Comparison of ENCODE assay signal across 2 fruit fly cellular contexts in the genomic region with DNA sequence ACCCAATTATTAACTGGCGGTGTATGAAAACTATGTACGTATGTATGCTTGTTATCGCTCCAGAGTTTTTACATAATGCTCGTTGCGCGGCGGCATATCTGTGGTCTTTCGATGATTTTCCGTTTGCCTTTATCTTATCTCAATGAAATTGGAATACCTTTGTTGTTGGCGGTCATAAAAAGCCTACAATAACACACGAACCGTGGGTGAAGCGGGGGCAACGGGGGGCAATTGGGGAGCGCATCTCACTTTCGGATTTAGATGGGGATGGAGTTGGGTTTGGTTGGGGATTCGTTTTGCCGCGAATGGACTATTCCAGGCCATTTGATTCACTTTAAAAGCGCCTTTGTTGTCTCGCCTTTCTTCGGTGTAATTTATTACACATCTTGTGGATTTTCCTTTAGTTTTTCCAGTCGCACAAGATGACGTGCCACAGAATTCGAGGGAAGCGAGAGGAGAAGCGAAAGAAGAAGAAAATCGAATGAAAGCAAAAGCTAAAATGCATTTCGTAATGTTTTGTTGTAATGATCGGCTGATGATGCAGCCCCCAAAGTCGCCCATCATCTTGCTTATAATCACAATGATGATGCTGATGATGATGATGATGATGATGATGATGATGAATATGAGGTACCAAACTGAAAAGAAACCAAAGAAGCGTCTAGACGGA.
TF ChIP-seq lines count a peak whose summit lies in the region.

No protein-coding gene starts in this region.

- no peak for TF ChIP-seq CTCF in whole organism, embryonic (GFP tag; optimal IDR thresholded peaks at IDR 0.05; lab: Kevin White, UChicago)

TF ChIP-seq in whole organism, embryonic, 481 proteins besides CTCF, POLR2A, EP300 and RAD21 (continues in another document):
- TF ChIP-seq CoRest (tag; optimal IDR thresholded peaks at IDR 0.05; lab: Kevin White, UChicago) (no peak), tgo (GFP tag; IDR thresholded peaks at IDR 0.05; lab: Robert Waterston, UW) (no peak), CG14050 (GFP tag; IDR thresholded peaks at IDR 0.05; lab: Robert Waterston, UW) (no peak), GATAe (GFP tag; conservative IDR thresholded peaks at IDR 0.05; lab: Robert Waterston, UW) (peak; percentile 69), pros (GFP tag; optimal IDR thresholded peaks at IDR 0.05; lab: Kevin White, UChicago) (peak; percentile 64), otp (GFP tag; IDR thresholded peaks at IDR 0.05; lab: Robert Waterston, UW) (no peak), crc (GFP tag; optimal IDR thresholded peaks at IDR 0.05; lab: Kevin White, UChicago) (no peak), CG3847 (GFP tag; IDR thresholded peaks at IDR 0.05; lab: Robert Waterston, UW) (no peak), CG8089 (GFP tag; optimal IDR thresholded peaks at IDR 0.05; lab: Kevin White, UChicago) (no peak), Oli (tag; optimal IDR thresholded peaks at IDR 0.05; lab: Kevin White, UChicago) (no peak), dan (GFP tag; IDR thresholded peaks at IDR 0.05; lab: Robert Waterston, UW) (no peak), ap (GFP tag; IDR thresholded peaks at IDR 0.05; lab: Robert Waterston, UW) (no peak), CG12071 (GFP tag; optimal IDR thresholded peaks at IDR 0.05; lab: Kevin White, UChicago) (no peak), fd64A (GFP tag; optimal IDR thresholded peaks at IDR 0.05; lab: Kevin White, UChicago) (no peak), CG17385 (GFP tag; optimal IDR thresholded peaks at IDR 0.05; lab: Kevin White, UChicago) (peak; percentile 67), MBD-R2 (GFP tag; IDR thresholded peaks at IDR 0.05; lab: Robert Waterston, UW) (no peak), cato (GFP tag; optimal IDR thresholded peaks at IDR 0.05; lab: Kevin White, UChicago; ENCODE audit: borderline replicate concordance) (no peak), lov (optimal IDR thresholded peaks at IDR 0.05; lab: Kevin White, UChicago) (no peak), lov (GFP tag; IDR thresholded peaks at IDR 0.05; lab: Robert Waterston, UW) (no peak), sisA (GFP tag; IDR thresholded peaks at IDR 0.05; lab: Robert Waterston, UW) (no peak), sna (GFP tag; IDR thresholded peaks at IDR 0.05; lab: Robert Waterston, UW; ENCODE audit: partially characterized antibody) (no peak), sens (GFP tag; lab: Kevin White, UChicago) (peak; percentile 31), vfl (GFP tag; optimal IDR thresholded peaks at IDR 0.05; lab: Kevin White, UChicago) (no peak), E2f2 (GFP tag; IDR thresholded peaks at IDR 0.05; lab: Robert Waterston, UW) (no peak), CG12769 (tag; optimal IDR thresholded peaks at IDR 0.05; lab: Kevin White, UChicago) (peak; percentile 29), CG17912 (GFP tag; optimal IDR thresholded peaks at IDR 0.05; lab: Kevin White, UChicago) (no peak), gcm2 (GFP tag; optimal IDR thresholded peaks at IDR 0.05; lab: Kevin White, UChicago) (no peak), Sox102F (GFP tag; optimal IDR thresholded peaks at IDR 0.05; lab: Kevin White, UChicago) (peak; percentile 13), CG2678 (tag; optimal IDR thresholded peaks at IDR 0.05; lab: Kevin White, UChicago) (no peak), mirr (GFP tag; optimal IDR thresholded peaks at IDR 0.05; lab: Kevin White, UChicago) (peak; percentile 29), CG2199 (GFP tag; IDR thresholded peaks at IDR 0.05; lab: Robert Waterston, UW) (peak; percentile 38; the same call in 1 of the 3 replicates), gt (GFP tag; IDR thresholded peaks at IDR 0.05; lab: Robert Waterston, UW) (no peak), CG12942 (GFP tag; optimal IDR thresholded peaks at IDR 0.05; lab: Kevin White, UChicago) (no peak), Ssrp (tag; optimal IDR thresholded peaks at IDR 0.05; lab: Kevin White, UChicago) (no peak), Chrac-16 (GFP tag; optimal IDR thresholded peaks at IDR 0.05; lab: Kevin White, UChicago) (no peak), CG15479 (GFP tag; optimal IDR thresholded peaks at IDR 0.05; lab: Kevin White, UChicago) (no peak), aop (GFP tag; IDR thresholded peaks at IDR 0.05; lab: Robert Waterston, UW) (no peak), CG31388 (GFP tag; optimal IDR thresholded peaks at IDR 0.05; lab: Kevin White, UChicago) (no peak), CG33557 (GFP tag; optimal IDR thresholded peaks at IDR 0.05; lab: Kevin White, UChicago) (peak; percentile 6), org-1 (GFP tag; optimal IDR thresholded peaks at IDR 0.05; lab: Kevin White, UChicago) (no peak), rib (GFP tag; IDR thresholded peaks at IDR 0.05; lab: Robert Waterston, UW) (no peak), CG14965 (GFP tag; optimal IDR thresholded peaks at IDR 0.05; lab: Kevin White, UChicago; ENCODE audit: borderline replicate concordance) (no peak), cg (GFP tag; optimal IDR thresholded peaks at IDR 0.05; lab: Kevin White, UChicago) (peak; percentile 0)

TF ChIP-seq in whole organism, prepupa, 60 proteins besides CTCF, POLR2A, EP300 and RAD21:
- peak; percentile 73 for TF ChIP-seq svp (GFP tag; lab: Kevin White, UChicago)
- no peak for TF ChIP-seq dsx (GFP tag; optimal IDR thresholded peaks at IDR 0.05; lab: Kevin White, UChicago; ENCODE audit: poor library complexity, severe bottlenecking)
- no peak for TF ChIP-seq pdm3 (GFP tag; optimal IDR thresholded peaks at IDR 0.05; lab: Kevin White, UChicago)
- no peak for TF ChIP-seq CG10631 (GFP tag; optimal IDR thresholded peaks at IDR 0.05; lab: Kevin White, UChicago)
- no peak for TF ChIP-seq OdsH (GFP tag; optimal IDR thresholded peaks at IDR 0.05; lab: Kevin White, UChicago)
- TF ChIP-seq Blimp-1 (GFP tag; optimal IDR thresholded peaks at IDR 0.05; lab: Kevin White, UChicago) = no peak
